Worm (Caenorhabditis elegans) whole organism, young adult: ENCODE results near the gene JC8.16.

Source experiments
- B0261.1 ChIP-seq: sonication (generic microtip); optimal IDR thresholded peaks from 2 replicates; lab custom pipeline; 2016; ENCODE audit warnings: mild to moderate bottlenecking, missing genetic modification characterization, moderate library complexity, missing compliant biosample characterization
- C06A6.2 ChIP-seq: fragments of 200-800 bp; sonication (Bioruptor generic); conservative IDR thresholded peaks from 2 replicates; pipeline ENCODE4 v1.3.6; 2022; ENCODE audit warnings: missing genetic modification characterization, missing compliant biosample characterization
- F10E7.11 ChIP-seq: sonication (generic microtip); optimal IDR thresholded peaks from 2 replicates; lab custom pipeline; 2017; ENCODE audit warnings: mild to moderate bottlenecking, missing genetic modification characterization, moderate library complexity, missing compliant biosample characterization
- F22D6.2 ChIP-seq: sonication (generic microtip); optimal IDR thresholded peaks from 2 replicates; lab custom pipeline; 2016; ENCODE audit warnings: mild to moderate bottlenecking, missing genetic modification characterization, missing compliant biosample characterization
- F57C9.4 ChIP-seq: sonication (generic microtip); optimal IDR thresholded peaks from 2 replicates; lab custom pipeline; 2017; ENCODE audit warnings: mild to moderate bottlenecking, missing genetic modification characterization, missing compliant biosample characterization
- T07F8.4 ChIP-seq: sonication (generic microtip); optimal IDR thresholded peaks from 2 replicates; lab custom pipeline; 2016; ENCODE audit warnings: mild to moderate bottlenecking, missing genetic modification characterization, moderate library complexity, missing compliant biosample characterization
- Y53G8AR.9 ChIP-seq: fragments of 200-800 bp; sonication (Bioruptor generic); conservative IDR thresholded peaks from 2 replicates; pipeline ENCODE4 v1.3.6; 2022; ENCODE audit warnings: missing genetic modification reagents, missing genetic modification characterization, missing compliant biosample characterization
- Y56A3A.18 ChIP-seq: fragments of 200-800 bp; sonication (Bioruptor generic); IDR thresholded peaks from 2 replicates; pipeline ENCODE4 v1.3.6; 2022; ENCODE audit warnings: missing genetic modification reagents, missing genetic modification characterization, missing compliant biosample characterization
- Y67H2A.10 ChIP-seq: fragments of 200-800 bp; sonication (Bioruptor generic); conservative IDR thresholded peaks from 2 replicates; pipeline ENCODE4 v1.3.6; 2022; ENCODE audit warnings: missing genetic modification reagents, missing genetic modification characterization, missing compliant biosample characterization
- ZK185.1 ChIP-seq: sonication (generic microtip); optimal IDR thresholded peaks from 2 replicates; lab custom pipeline; 2016; ENCODE audit warnings: mild to moderate bottlenecking, missing genetic modification characterization, missing compliant biosample characterization; ENCODE audit not compliant: poor library complexity, severe bottlenecking
- akir-1 ChIP-seq: fragments of 200-800 bp; sonication (Bioruptor generic); optimal IDR thresholded peaks from 2 replicates; lab custom pipeline; 2018; ENCODE audit warnings: mild to moderate bottlenecking, missing genetic modification characterization, moderate library complexity, missing compliant biosample characterization
- athp-1 ChIP-seq: sonication (generic microtip); optimal IDR thresholded peaks from 2 replicates; lab custom pipeline; 2017; ENCODE audit warnings: mild to moderate bottlenecking, missing genetic modification characterization, missing compliant biosample characterization
- attf-6 ChIP-seq: fragments of 200-800 bp; sonication (Bioruptor generic); IDR thresholded peaks from 2 replicates; pipeline ENCODE4 v1.3.6; 2022; ENCODE audit warnings: missing genetic modification reagents, missing genetic modification characterization, missing compliant biosample characterization
- bed-2 ChIP-seq: fragments of 200-800 bp; sonication (Bioruptor generic); IDR thresholded peaks from 2 replicates; pipeline ENCODE4 v1.3.6; 2022; ENCODE audit warnings: missing genetic modification reagents, missing genetic modification characterization, missing compliant biosample characterization
- cebp-2 ChIP-seq: fragments of 200-800 bp; sonication (Bioruptor generic); IDR thresholded peaks from 2 replicates; pipeline ENCODE4 v1.3.6; 2022; ENCODE audit warnings: missing genetic modification characterization, missing compliant biosample characterization
- ceh-100 ChIP-seq: fragments of 200-800 bp; sonication (Bioruptor generic); IDR thresholded peaks from 2 replicates; pipeline ENCODE4 v1.3.6; 2022; ENCODE audit warnings: missing genetic modification reagents, missing genetic modification characterization, missing compliant biosample characterization
- ceh-58 ChIP-seq: fragments of 200-800 bp; sonication (Bioruptor generic); IDR thresholded peaks from 2 replicates; pipeline ENCODE4 v1.3.6; 2022; ENCODE audit warnings: missing genetic modification characterization, missing compliant biosample characterization
- die-1 ChIP-seq: sonication (generic microtip); optimal IDR thresholded peaks from 2 replicates; lab custom pipeline; 2016; ENCODE audit warnings: missing genotype, mild to moderate bottlenecking, missing genetic modification characterization, missing compliant biosample characterization
- dox-1 ChIP-seq: fragments of 200-800 bp; sonication (Bioruptor generic); IDR thresholded peaks from 2 replicates; pipeline ENCODE4 v1.3.6; 2022; ENCODE audit warnings: missing genetic modification reagents, missing genetic modification characterization, missing compliant biosample characterization
- efl-1 ChIP-seq: fragments of 150-350 bp; optimal IDR thresholded peaks from 2 replicates; lab custom pipeline; 2014; ENCODE audit warnings: missing biosample characterization, missing genetic modification reagents, missing genetic modification characterization
- egrh-3 ChIP-seq: fragments of 200-800 bp; sonication (Bioruptor generic); IDR thresholded peaks from 2 replicates; pipeline ENCODE4 v1.3.6; 2022; ENCODE audit warnings: missing genetic modification reagents, missing genetic modification characterization, missing compliant biosample characterization
- him-1 ChIP-seq: sonication (generic microtip); optimal IDR thresholded peaks from 2 replicates; lab custom pipeline; 2016; ENCODE audit warnings: missing genotype, missing genetic modification reagents, missing genetic modification characterization, missing compliant biosample characterization
- hlh-12 ChIP-seq: sonication (generic microtip); optimal IDR thresholded peaks from 2 replicates; lab custom pipeline; 2016; ENCODE audit warnings: missing genetic modification characterization, missing compliant biosample characterization
- hmg-1.2 ChIP-seq: fragments of 200-800 bp; sonication (Bioruptor generic); IDR thresholded peaks from 2 replicates; pipeline ENCODE4 v1.3.6; 2022; ENCODE audit warnings: missing genetic modification reagents, missing genetic modification characterization, missing compliant biosample characterization
- hmg-20 ChIP-seq: fragments of 200-800 bp; sonication (Bioruptor generic); IDR thresholded peaks from 2 replicates; pipeline ENCODE4 v1.3.6; 2022; ENCODE audit warnings: missing genetic modification reagents, missing genetic modification characterization, missing compliant biosample characterization
- hrde-1 ChIP-seq: sonication (generic microtip); optimal IDR thresholded peaks from 2 replicates; lab custom pipeline; 2016; ENCODE audit warnings: missing genetic modification characterization, mild to moderate bottlenecking, missing compliant biosample characterization, moderate library complexity, missing genotype, missing genetic modification reagents, borderline replicate concordance
- lin-26 ChIP-seq: fragments of 200-800 bp; sonication (Bioruptor generic); IDR thresholded peaks from 2 replicates; pipeline ENCODE4 v1.3.6; 2022; ENCODE audit warnings: missing genetic modification reagents, missing genetic modification characterization, missing compliant biosample characterization
- lin-40 ChIP-seq: sonication (generic microtip); optimal IDR thresholded peaks from 2 replicates; lab custom pipeline; 2016; ENCODE audit warnings: missing genetic modification characterization, mild to moderate bottlenecking, missing compliant biosample characterization, missing genotype, missing genetic modification reagents
- lir-1 ChIP-seq: fragments of 200-800 bp; sonication (Bioruptor generic); conservative IDR thresholded peaks from 2 replicates; pipeline ENCODE4 v1.3.6; 2022; ENCODE audit warnings: missing genetic modification reagents, missing genetic modification characterization, missing compliant biosample characterization
- madf-3 ChIP-seq: fragments of 200-800 bp; sonication (Bioruptor generic); IDR thresholded peaks from 2 replicates; pipeline ENCODE4 v1.3.6; 2022; ENCODE audit warnings: missing genetic modification reagents, missing genetic modification characterization, missing compliant biosample characterization
- nfya-2 ChIP-seq: fragments of 200-800 bp; sonication (Bioruptor generic); IDR thresholded peaks from 2 replicates; pipeline ENCODE4 v1.3.6; 2022; ENCODE audit warnings: missing genetic modification reagents, missing genetic modification characterization, missing compliant biosample characterization
- nhr-90 ChIP-seq: sonication (generic microtip); optimal IDR thresholded peaks from 2 replicates; lab custom pipeline; 2016; ENCODE audit warnings: missing genotype, mild to moderate bottlenecking, missing genetic modification characterization, missing compliant biosample characterization
- pbrm-1 ChIP-seq: fragments of 200-800 bp; sonication (Bioruptor generic); IDR thresholded peaks from 2 replicates; pipeline ENCODE4 v1.3.6; 2022; ENCODE audit warnings: missing genetic modification reagents, missing genetic modification characterization, missing compliant biosample characterization
- pha-4 ChIP-seq: fragments of 150-350 bp; sonication (generic microtip); optimal IDR thresholded peaks from 2 replicates; lab custom pipeline; 2014; ENCODE audit warnings: missing biosample characterization, missing genetic modification reagents, missing genetic modification characterization
- rec-8 ChIP-seq, 2 experiments: sonication (generic microtip); optimal IDR thresholded peaks; 2 replicates each; lab custom pipeline; 2016; ENCODE audit warnings: mild to moderate bottlenecking in 2 of 2, missing genetic modification characterization in 2 of 2, missing genetic modification reagents in 2 of 2, missing genotype in 2 of 2, missing biosample characterization in 1 of 2, missing compliant biosample characterization in 1 of 2, moderate library complexity in 1 of 2
- repo-1 ChIP-seq: sonication (generic microtip); optimal IDR thresholded peaks from 2 replicates; lab custom pipeline; 2017; ENCODE audit warnings: mild to moderate bottlenecking, missing genetic modification characterization, missing compliant biosample characterization
- snpc-1.3 ChIP-seq: sonication (generic microtip); optimal IDR thresholded peaks from 2 replicates; lab custom pipeline; 2017; ENCODE audit warnings: missing genetic modification characterization, mild to moderate bottlenecking, missing compliant biosample characterization, antibody characterized with exemption, moderate library complexity, missing genotype, missing genetic modification reagents; ENCODE audit not compliant: insufficient read depth
- unc-130 ChIP-seq: sonication (generic microtip); optimal IDR thresholded peaks from 2 replicates; lab custom pipeline; 2016; ENCODE audit warnings: missing genetic modification reagents, missing genetic modification characterization, missing compliant biosample characterization
- unc-62 ChIP-seq: fragments of 150-350 bp; optimal IDR thresholded peaks from 2 replicates; lab custom pipeline; 2014; ENCODE audit warnings: missing biosample characterization, missing genetic modification reagents, missing genetic modification characterization
- zfh-2 ChIP-seq: fragments of 200-800 bp; sonication (Bioruptor generic); conservative IDR thresholded peaks from 2 replicates; pipeline ENCODE4 v1.3.6; 2022; ENCODE audit warnings: missing genetic modification reagents, missing genetic modification characterization, missing compliant biosample characterization
- zim-3 ChIP-seq: sonication (generic microtip); optimal IDR thresholded peaks from 2 replicates; lab custom pipeline; 2017; ENCODE audit warnings: mild to moderate bottlenecking, missing genetic modification characterization, moderate library complexity, missing compliant biosample characterization
- ztf-6 ChIP-seq: fragments of 200-800 bp; sonication (Bioruptor generic); IDR thresholded peaks from 2 replicates; pipeline ENCODE4 v1.3.6; 2022; ENCODE audit warnings: missing genetic modification reagents, missing genetic modification characterization, missing compliant biosample characterization

Gene JC8.16

DNA sequence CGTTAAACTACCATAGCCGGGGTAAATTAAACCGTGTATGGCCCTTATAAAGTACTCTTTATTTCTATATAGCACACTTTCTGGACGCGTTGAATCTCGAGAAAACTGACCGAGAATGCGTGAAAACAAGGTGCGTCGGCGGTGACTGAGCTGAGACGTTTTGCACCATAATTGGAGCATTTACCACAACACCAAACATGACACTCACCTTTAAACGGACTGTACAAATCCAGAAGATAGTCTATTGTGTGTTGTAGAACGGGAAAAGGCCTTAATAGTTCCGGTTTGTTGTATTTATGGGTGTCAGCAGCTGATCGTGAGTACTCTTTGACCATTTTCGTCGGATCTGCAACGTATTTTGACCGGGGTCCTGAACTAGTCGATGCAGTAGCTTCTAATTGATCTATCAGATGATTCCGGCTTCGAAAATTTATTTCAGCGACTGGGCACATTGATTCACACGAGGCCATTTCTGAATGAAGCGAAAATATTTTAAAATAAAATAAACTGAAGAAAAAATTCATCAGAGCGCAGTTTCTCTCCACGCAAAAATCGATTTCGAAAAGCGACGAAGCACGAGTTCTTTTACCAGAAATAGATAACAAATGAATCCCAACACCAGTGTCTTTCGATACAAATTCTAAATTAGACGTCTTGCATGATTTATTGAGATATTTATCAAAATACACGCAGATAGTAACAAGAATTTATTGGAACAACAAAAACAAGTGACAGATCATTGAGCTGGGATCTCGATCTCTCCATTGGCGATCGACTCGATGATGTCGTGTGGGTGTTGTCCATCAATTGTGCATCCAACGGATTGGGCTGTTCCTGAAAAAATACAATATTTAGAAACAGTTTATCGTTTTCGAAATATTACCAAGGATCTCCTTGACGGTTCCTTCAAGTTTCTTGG is 19.8 kb upstream of the JC8.16 start, which contains the start of gene tag-115 (continued):
- peak; percentile 21 for TF ChIP-seq B0261.1 (tag; lab: Kevin White, UChicago)
- peak; percentile 1 for TF ChIP-seq nhr-90 (tag; lab: Kevin White, UChicago)
- peak; percentile 20 for TF ChIP-seq lin-40 (tag; lab: Kevin White, UChicago)
- TF ChIP-seq zim-3 (tag; lab: Kevin White, UChicago) = no peak
- TF ChIP-seq ceh-100 (GFP tag; lab: Robert Waterston, UW) = peak; percentile 29; the same call in 1 of the 2 replicates
- peak; percentile 53; the same call in 1 of the 2 replicates for TF ChIP-seq Y53G8AR.9 (GFP tag; lab: Robert Waterston, UW)
- TF ChIP-seq pbrm-1 = peak; percentile 73
- TF ChIP-seq efl-1 (GFP tag; lab: Kevin White, UChicago) = peak; percentile 6
- peak; percentile 20 for TF ChIP-seq rec-8 (tag; optimal IDR thresholded peaks at IDR 0.05; lab: Kevin White, UChicago)
- no peak for TF ChIP-seq C06A6.2 (GFP tag; lab: Robert Waterston, UW)
- TF ChIP-seq unc-130 (GFP tag; lab: Kevin White, UChicago) = peak; percentile 63
- TF ChIP-seq die-1 (tag; lab: Kevin White, UChicago) = peak; percentile 63
- peak; percentile 91 for TF ChIP-seq attf-6 (GFP tag; lab: Robert Waterston, UW)
- peak; percentile 94 for TF ChIP-seq snpc-1.3 (tag; lab: Kevin White, UChicago)
- peak; percentile 98 for TF ChIP-seq hrde-1
- TF ChIP-seq madf-3 (GFP tag; lab: Robert Waterston, UW) = peak; percentile 70
- no peak for TF ChIP-seq egrh-3
- peak; percentile 65 for TF ChIP-seq repo-1 (tag; lab: Kevin White, UChicago)
- TF ChIP-seq akir-1 (GFP tag; lab: Kevin White, UChicago) = no peak
- TF ChIP-seq athp-1 (tag; lab: Kevin White, UChicago) = peak; percentile 18

DNA sequence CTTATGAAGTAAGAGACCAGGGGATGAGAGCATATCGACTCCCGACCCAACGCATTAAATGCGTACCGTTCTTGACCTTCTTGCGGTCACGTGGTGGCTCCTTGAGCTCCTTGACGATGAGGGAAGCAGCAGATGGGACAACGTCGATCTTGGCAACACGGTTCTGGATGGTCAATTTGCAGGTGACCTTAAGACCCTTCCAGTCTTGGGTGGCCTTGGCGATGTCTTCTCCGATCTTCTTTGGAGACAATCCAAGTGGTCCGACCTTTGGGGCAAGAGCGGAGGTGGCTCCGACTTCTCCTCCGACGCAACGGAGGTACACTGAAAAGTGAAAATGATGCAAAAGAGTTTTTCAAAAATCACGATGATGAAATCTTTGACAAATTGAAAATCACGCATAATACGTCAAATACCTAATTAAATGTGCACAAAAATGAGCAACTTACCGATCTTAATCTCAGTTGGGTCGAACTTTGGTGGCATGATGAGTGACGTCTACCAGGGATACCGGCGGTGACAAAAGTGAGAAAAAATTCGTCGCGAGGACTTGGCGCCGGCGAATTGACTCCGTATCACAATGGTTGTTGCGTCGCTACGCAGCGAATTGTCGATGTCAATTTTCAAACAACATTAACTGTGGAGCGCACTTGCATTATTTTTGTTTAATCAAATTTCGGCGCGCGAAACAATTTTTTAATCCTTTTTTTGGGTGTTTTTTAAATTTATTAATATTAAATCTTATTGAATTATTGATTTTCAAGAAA is 18.7 kb upstream of the JC8.16 start, which contains the start of gene rpl-12:
Gene rpl-12, minus strand, starts transcription at position 574 of the 764 bp plus-strand sequence.
- TF ChIP-seq cebp-2 (GFP tag; lab: Robert Waterston, UW) = peak; percentile 98
- peak; percentile 71 for TF ChIP-seq F10E7.11 (tag; lab: Kevin White, UChicago)
- peak; percentile 10 for TF ChIP-seq F57C9.4
- peak; percentile 97 for TF ChIP-seq hmg-1.2 (GFP tag; lab: Robert Waterston, UW)
- TF ChIP-seq lin-40 (tag; lab: Kevin White, UChicago) = peak; percentile 98
- TF ChIP-seq lir-1 (GFP tag; lab: Robert Waterston, UW) = peak; percentile 97
- no peak for TF ChIP-seq ceh-58 (GFP tag; lab: Robert Waterston, UW)
- TF ChIP-seq egrh-3 = peak; percentile 54; the same call in 1 of the 2 replicates
- TF ChIP-seq athp-1 (tag; lab: Kevin White, UChicago) = peak; percentile 97
- TF ChIP-seq hmg-20 (GFP tag; lab: Robert Waterston, UW) = peak; percentile 87
- peak; percentile 99 for TF ChIP-seq dox-1
- TF ChIP-seq Y67H2A.10 = peak; percentile 91
- peak; percentile 44 for TF ChIP-seq T07F8.4 (tag; lab: Kevin White, UChicago)
- TF ChIP-seq ZK185.1 (tag; lab: Kevin White, UChicago) = peak; percentile 96
- TF ChIP-seq hlh-12 (tag; lab: Kevin White, UChicago) = no peak
- peak; percentile 89 for TF ChIP-seq ztf-6
- TF ChIP-seq zfh-2 (GFP tag; lab: Robert Waterston, UW) = peak; percentile 75
- TF ChIP-seq lin-26 (GFP tag; lab: Robert Waterston, UW) = peak; percentile 51
- TF ChIP-seq bed-2 (GFP tag; lab: Robert Waterston, UW) = no peak
- peak; percentile 95 for TF ChIP-seq Y56A3A.18 (GFP tag; lab: Robert Waterston, UW)
- TF ChIP-seq Y53G8AR.9 (GFP tag; lab: Robert Waterston, UW) = peak; percentile 99
- peak; percentile 66 for TF ChIP-seq him-1 (tag; lab: Kevin White, UChicago)
- peak; percentile 27 to 51 for TF ChIP-seq rec-8 (tag; optimal IDR thresholded peaks at IDR 0.05; lab: Kevin White, UChicago)
- TF ChIP-seq pha-4 (tag; lab: Kevin White, UChicago) = peak; percentile 94
- peak; percentile 93 for TF ChIP-seq F22D6.2 (tag; lab: Kevin White, UChicago)
- no peak for TF ChIP-seq nfya-2
- TF ChIP-seq unc-62 (GFP tag; lab: Kevin White, UChicago) = peak; percentile 88
